Fruit fly (Drosophila melanogaster) whole organism, embryonic: ENCODE data around the gene crq.
A peak's percentile ranks its signal among the peaks of the same experiment; 100 is the strongest.

ENCODE experiments used
- CG10543 ChIP-seq: fragments of 200-800 bp; sonication (Bioruptor generic); optimal IDR thresholded peaks from 3 replicates; lab custom pipeline; 2017; ENCODE audit warnings: missing biosample characterization, mild to moderate bottlenecking, missing genetic modification characterization, moderate library complexity
- CG11695 ChIP-seq: fragments of 200-800 bp; sonication (Bioruptor generic); IDR thresholded peaks from 3 replicates; pipeline ENCODE4 v1.3.6; 2022; ENCODE audit warnings: missing biosample characterization, missing genetic modification characterization
- CG12769 ChIP-seq: fragments of 200-800 bp; sonication (Bioruptor generic); optimal IDR thresholded peaks from 2 replicates; lab custom pipeline; 2019; ENCODE audit warnings: missing biosample characterization, mild to moderate bottlenecking, missing genetic modification characterization, moderate library complexity
- CG1529 ChIP-seq: fragments of 200-800 bp; sonication (Bioruptor generic); optimal IDR thresholded peaks from 3 replicates; lab custom pipeline; 2018; ENCODE audit warnings: missing biosample characterization, missing genetic modification characterization
- CG16779 ChIP-seq: fragments of 200-800 bp; sonication (Bioruptor generic); IDR thresholded peaks from 2 replicates; pipeline ENCODE4 v1.3.6; 2022; ENCODE audit warnings: missing biosample characterization, missing genetic modification characterization
- CG17802 ChIP-seq: fragments of 200-800 bp; sonication (Bioruptor generic); optimal IDR thresholded peaks from 2 replicates; lab custom pipeline; 2018; ENCODE audit warnings: missing biosample characterization, mild to moderate bottlenecking, missing genetic modification characterization, moderate library complexity
- CG2116 ChIP-seq: fragments of 200-800 bp; sonication (Bioruptor generic); optimal IDR thresholded peaks from 3 replicates; lab custom pipeline; 2018; ENCODE audit warnings: missing biosample characterization, mild to moderate bottlenecking, missing genetic modification characterization
- CG2712 ChIP-seq: fragments of 200-800 bp; optimal IDR thresholded peaks from 3 replicates; lab custom pipeline; 2019; ENCODE audit warnings: missing biosample characterization, mild to moderate bottlenecking, missing genetic modification characterization, moderate library complexity
- CG3163 ChIP-seq: fragments of 200-800 bp; sonication (Bioruptor generic); optimal IDR thresholded peaks from 3 replicates; lab custom pipeline; 2016; ENCODE audit warnings: missing biosample characterization, missing genetic modification characterization
- CG32532 ChIP-seq: fragments of 200-800 bp; sonication (Bioruptor generic); IDR thresholded peaks from 2 replicates; pipeline ENCODE4 v1.3.6; 2022; ENCODE audit warnings: missing biosample characterization, missing genetic modification characterization
- CG4360 ChIP-seq: fragments of 200-800 bp; sonication (Bioruptor generic); IDR thresholded peaks from 2 replicates; pipeline ENCODE4 v1.3.6; 2022; ENCODE audit warnings: missing biosample characterization, missing genetic modification characterization
- CG4404 ChIP-seq: fragments of 200-800 bp; sonication (Bioruptor generic); IDR thresholded peaks from 2 replicates; pipeline ENCODE4 v1.3.6; 2022; ENCODE audit warnings: missing biosample characterization, missing genetic modification characterization
- CG5180 ChIP-seq: fragments of 200-800 bp; sonication (Bioruptor generic); optimal IDR thresholded peaks from 3 replicates; lab custom pipeline; 2017; ENCODE audit warnings: missing biosample characterization, missing genetic modification characterization, mild to moderate bottlenecking, moderate library complexity, missing genetic modification reagents
- CG8388 ChIP-seq: fragments of 200-800 bp; sonication (Bioruptor generic); optimal IDR thresholded peaks from 2 replicates; lab custom pipeline; 2019; ENCODE audit warnings: missing biosample characterization, mild to moderate bottlenecking, missing genetic modification characterization, moderate library complexity
- CG8924 ChIP-seq: fragments of 200-800 bp; optimal IDR thresholded peaks from 3 replicates; lab custom pipeline; 2019; ENCODE audit warnings: missing biosample characterization, mild to moderate bottlenecking, missing genetic modification characterization, moderate library complexity
- CG9817 ChIP-seq: fragments of 200-800 bp; sonication (Bioruptor generic); optimal IDR thresholded peaks from 2 replicates; lab custom pipeline; 2018; ENCODE audit warnings: missing biosample characterization, mild to moderate bottlenecking, missing genetic modification characterization, moderate library complexity
- CG9876 ChIP-seq: fragments of 200-800 bp; sonication (Bioruptor generic); optimal IDR thresholded peaks from 2 replicates; lab custom pipeline; 2016; ENCODE audit warnings: missing biosample characterization, missing genetic modification characterization
- Camta ChIP-seq: fragments of 200-800 bp; sonication (Bioruptor generic); optimal IDR thresholded peaks from 2 replicates; lab custom pipeline; 2016; ENCODE audit warnings: missing biosample characterization, missing genetic modification characterization
- CoRest ChIP-seq: fragments of 200-800 bp; sonication (Bioruptor generic); optimal IDR thresholded peaks from 3 replicates; lab custom pipeline; 2018; ENCODE audit warnings: missing biosample characterization, mild to moderate bottlenecking, missing genetic modification characterization, moderate library complexity
- D ChIP-seq, 2 experiments: fragments of 200-800 bp in 1 of 2; fragments of >200 bp in 1 of 2; sonication (Bioruptor generic) in 1 of 2; optimal IDR thresholded peaks; 2 replicates in 1 of 2; 3 replicates in 1 of 2; lab custom pipeline; 2017; ENCODE audit warnings: mild to moderate bottlenecking in 1 of 2, missing biosample characterization in 1 of 2, missing genetic modification characterization in 1 of 2, missing genetic modification reagents in 1 of 2
- Doc3 ChIP-seq: fragments of 200-800 bp; sonication (Bioruptor generic); IDR thresholded peaks from 3 replicates; pipeline ENCODE4 v1.3.6; 2022; ENCODE audit warnings: missing biosample characterization, missing genetic modification characterization; ENCODE audit not compliant: partially characterized antibody
- Elba2 ChIP-seq: fragments of 200-800 bp; sonication (Bioruptor generic); optimal IDR thresholded peaks from 3 replicates; lab custom pipeline; 2016; ENCODE audit warnings: missing biosample characterization, missing genetic modification characterization
- H2.0 ChIP-seq: fragments of 200-800 bp; sonication (Bioruptor generic); IDR thresholded peaks from 2 replicates; pipeline ENCODE4 v1.3.6; 2022; ENCODE audit warnings: missing biosample characterization, missing genetic modification characterization
- HLHmδ ChIP-seq: fragments of 200-800 bp; sonication (Bioruptor generic); optimal IDR thresholded peaks from 2 replicates; lab custom pipeline; 2018; ENCODE audit warnings: missing biosample characterization, mild to moderate bottlenecking, missing genetic modification characterization, moderate library complexity
- HmgZ ChIP-seq: fragments of 200-800 bp; sonication (Bioruptor generic); optimal IDR thresholded peaks from 2 replicates; lab custom pipeline; 2018; ENCODE audit warnings: missing biosample characterization, mild to moderate bottlenecking, missing genetic modification characterization
- MESR4 ChIP-seq: fragments of 200-800 bp; sonication (Bioruptor generic); optimal IDR thresholded peaks from 2 replicates; lab custom pipeline; 2018; ENCODE audit warnings: missing biosample characterization, mild to moderate bottlenecking, missing genetic modification characterization, moderate library complexity
- Med ChIP-seq: fragments of 200-800 bp; sonication (Bioruptor generic); peaks from one replicate; lab custom pipeline; 2016; ENCODE audit warnings: missing biosample characterization, missing genetic modification characterization, mild to moderate bottlenecking, inconsistent platforms, moderate library complexity
- Six4 ChIP-seq: fragments of 200-800 bp; sonication (Bioruptor generic); optimal IDR thresholded peaks from 2 replicates; lab custom pipeline; 2016; ENCODE audit warnings: missing biosample characterization, missing genetic modification characterization
- Taf1 ChIP-seq: fragments of 200-800 bp; sonication (Bioruptor generic); IDR thresholded peaks from 2 replicates; pipeline ENCODE4 v1.3.6; 2022; ENCODE audit warnings: missing biosample characterization, missing genetic modification characterization
- Usf ChIP-seq: fragments of 200-800 bp; sonication (Bioruptor generic); optimal IDR thresholded peaks from 2 replicates; lab custom pipeline; 2017; ENCODE audit warnings: missing genotype, missing biosample characterization, missing genetic modification characterization
- Xbp1 ChIP-seq: fragments of 200-800 bp; sonication (Bioruptor generic); optimal IDR thresholded peaks from 3 replicates; lab custom pipeline; 2016; ENCODE audit warnings: missing biosample characterization, mild to moderate bottlenecking, missing genetic modification characterization
- ato ChIP-seq: fragments of 200-800 bp; sonication (Bioruptor generic); IDR thresholded peaks from 2 replicates; pipeline ENCODE4 v1.3.6; 2022; ENCODE audit warnings: missing biosample characterization, missing genetic modification characterization; ENCODE audit not compliant: partially characterized antibody
- bigmax ChIP-seq: fragments of 200-800 bp; sonication (Bioruptor generic); optimal IDR thresholded peaks from 2 replicates; lab custom pipeline; 2018; ENCODE audit warnings: missing biosample characterization, mild to moderate bottlenecking, missing genetic modification characterization
- cad ChIP-seq: fragments of >200 bp; optimal IDR thresholded peaks from 2 replicates; lab custom pipeline; 2017; ENCODE audit warnings: missing biosample characterization, missing genetic modification characterization
- chinmo ChIP-seq: fragments of 200-800 bp; sonication (Bioruptor generic); IDR thresholded peaks from 4 replicates; pipeline ENCODE4 v1.3.6; 2022; ENCODE audit warnings: missing biosample characterization, missing genetic modification characterization; ENCODE audit not compliant: partially characterized antibody
- croc ChIP-seq: fragments of 200-800 bp; sonication (Bioruptor generic); conservative IDR thresholded peaks from 3 replicates; pipeline ENCODE4 v1.3.6; 2022; ENCODE audit warnings: missing biosample characterization, missing genetic modification characterization
- dimm ChIP-seq: fragments of 200-800 bp; sonication (Bioruptor generic); IDR thresholded peaks from 2 replicates; pipeline ENCODE4 v1.3.6; 2022; ENCODE audit warnings: missing biosample characterization, missing genetic modification characterization
- dmrt99B ChIP-seq: fragments of 200-800 bp; sonication (Bioruptor generic); optimal IDR thresholded peaks from 2 replicates; lab custom pipeline; 2018; ENCODE audit warnings: missing biosample characterization, mild to moderate bottlenecking, missing genetic modification characterization, moderate library complexity
- gcm ChIP-seq: fragments of 200-800 bp; sonication (Bioruptor generic); optimal IDR thresholded peaks from 2 replicates; lab custom pipeline; 2019; ENCODE audit warnings: missing biosample characterization, mild to moderate bottlenecking, missing genetic modification characterization, moderate library complexity
- grau ChIP-seq: fragments of 200-800 bp; optimal IDR thresholded peaks from 3 replicates; lab custom pipeline; 2019; ENCODE audit warnings: missing biosample characterization, mild to moderate bottlenecking, missing genetic modification characterization, moderate library complexity
- gsb ChIP-seq: fragments of 200-800 bp; sonication (Bioruptor generic); IDR thresholded peaks from 2 replicates; pipeline ENCODE4 v1.3.6; 2022; ENCODE audit warnings: missing biosample characterization, missing genetic modification characterization
- kay ChIP-seq: fragments of 200-800 bp; sonication (Bioruptor generic); optimal IDR thresholded peaks from 2 replicates; lab custom pipeline; 2016; ENCODE audit warnings: missing biosample characterization, missing genetic modification characterization
- knrl ChIP-seq: fragments of 200-800 bp; sonication (Bioruptor generic); IDR thresholded peaks from 3 replicates; pipeline ENCODE4 v1.3.6; 2022; ENCODE audit warnings: missing biosample characterization, missing genetic modification characterization; ENCODE audit not compliant: partially characterized antibody
- lmd ChIP-seq: fragments of 200-800 bp; sonication (Bioruptor generic); IDR thresholded peaks from 2 replicates; pipeline ENCODE4 v1.3.6; 2022; ENCODE audit warnings: missing biosample characterization, missing genetic modification characterization
- sisA ChIP-seq: fragments of 200-800 bp; sonication (Bioruptor generic); IDR thresholded peaks from 2 replicates; pipeline ENCODE4 v1.3.6; 2022; ENCODE audit warnings: missing biosample characterization, missing genetic modification characterization
- trh ChIP-seq: fragments of 200-800 bp; sonication (Bioruptor generic); optimal IDR thresholded peaks from 2 replicates; lab custom pipeline; 2016; ENCODE audit warnings: missing biosample characterization, missing genetic modification characterization
- tup ChIP-seq: fragments of 200-800 bp; sonication (Bioruptor generic); optimal IDR thresholded peaks from 2 replicates; lab custom pipeline; 2016; ENCODE audit warnings: missing biosample characterization, mild to moderate bottlenecking, missing genetic modification characterization, moderate library complexity
- wek ChIP-seq: fragments of 200-800 bp; sonication (Bioruptor generic); optimal IDR thresholded peaks from 3 replicates; lab custom pipeline; 2018; ENCODE audit warnings: missing biosample characterization, mild to moderate bottlenecking, missing genetic modification characterization, moderate library complexity

Gene crq

dm6 chr2L:430820-431628 lies 21.8 kb downstream of the crq start, which contains the start of gene ex:
Gene ex (plus strand): TSS chr2L:431227.
- TF ChIP-seq Doc3 (no peak), CG12769 (tag; lab: Kevin White, UChicago) (peak; percentile 64), CoRest (tag; lab: Kevin White, UChicago) (peak; percentile 41), bigmax (GFP tag; lab: Kevin White, UChicago) (no peak), CG16779 (GFP tag; lab: Robert Waterston, UW) (no peak), CG9817 (tag; lab: Kevin White, UChicago) (peak; percentile 13), kay (GFP tag; lab: Kevin White, UChicago) (peak; percentile 7), lmd (GFP tag; lab: Robert Waterston, UW) (no peak), Med (peak; percentile 91), tup (no peak), MESR4 (GFP tag; lab: Kevin White, UChicago) (no peak), CG9876 (GFP tag; lab: Kevin White, UChicago) (no peak), knrl (GFP tag; lab: Robert Waterston, UW) (no peak), D (optimal IDR thresholded peaks at IDR 0.05; lab: Kevin White, UChicago) (no peak), D (GFP tag; optimal IDR thresholded peaks at IDR 0.05; lab: Kevin White, UChicago) (peak; percentile 14), dimm (GFP tag; lab: Robert Waterston, UW) (no peak), CG8388 (GFP tag; lab: Kevin White, UChicago) (peak; percentile 18), Six4 (GFP tag; lab: Kevin White, UChicago) (no peak), chinmo (GFP tag; lab: Robert Waterston, UW) (peak; percentile 53; the same call in 1 of the 4 replicates), CG3163 (GFP tag; lab: Kevin White, UChicago) (peak; percentile 65), sisA (no peak), CG4360 (GFP tag; lab: Robert Waterston, UW) (peak; percentile 98), CG8924 (tag; lab: Kevin White, UChicago) (peak; percentile 84), ato (peak; percentile 48; the same call in 1 of the 2 replicates), croc (GFP tag; lab: Robert Waterston, UW) (no peak), Usf (GFP tag; lab: Kevin White, UChicago) (no peak), Camta (GFP tag; lab: Kevin White, UChicago) (peak; percentile 4), CG32532 (GFP tag; lab: Robert Waterston, UW) (peak; percentile 8; the same call in 1 of the 2 replicates), Xbp1 (GFP tag; lab: Kevin White, UChicago) (no peak), wek (GFP tag; lab: Kevin White, UChicago) (peak; percentile 87), trh (GFP tag; lab: Kevin White, UChicago) (no peak), H2.0 (GFP tag; lab: Robert Waterston, UW) (no peak), dmrt99B (tag; lab: Kevin White, UChicago) (peak; percentile 33), CG17802 (tag; lab: Kevin White, UChicago) (no peak), gsb (GFP tag; lab: Robert Waterston, UW) (no peak), Taf1 (no peak), cad (GFP tag; lab: Kevin White, UChicago) (peak; percentile 61), gcm (peak; percentile 61), CG11695 (peak; percentile 59; the same call in 1 of the 3 replicates), HmgZ (peak; percentile 65), grau (tag; lab: Kevin White, UChicago) (peak; percentile 38), CG2116 (GFP tag; lab: Kevin White, UChicago) (peak; percentile 44), CG5180 (GFP tag; lab: Kevin White, UChicago) (peak; percentile 69), CG10543 (GFP tag; lab: Kevin White, UChicago) (peak; percentile 74), HLHmδ (no peak), CG2712 (tag; lab: Kevin White, UChicago) (peak; percentile 50), Elba2 (peak; percentile 34), CG1529 (GFP tag; lab: Kevin White, UChicago) (peak; percentile 62), CG4404 (GFP tag; lab: Robert Waterston, UW) (no peak)
